Worm (Caenorhabditis elegans): ENCODE results near the gene rpl-26.

DNA sequence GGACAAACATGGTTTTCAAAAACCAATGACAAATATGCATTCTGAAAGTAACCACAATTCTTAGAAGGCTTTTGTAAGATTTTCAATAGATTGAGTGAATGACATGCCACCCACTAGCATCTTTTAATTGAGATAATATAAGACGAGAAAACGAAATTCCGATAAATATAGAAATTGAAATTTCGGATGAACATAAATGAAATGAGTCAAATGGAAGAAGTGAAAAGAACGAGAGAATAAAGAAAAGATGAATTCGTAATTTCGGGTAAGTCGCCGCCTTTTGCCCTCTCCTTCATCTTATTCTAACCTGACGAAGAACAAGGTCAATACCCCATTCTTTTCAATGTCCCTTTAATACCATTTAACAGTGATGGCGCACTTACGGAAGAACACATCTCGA is 39.8 kb downstream of the rpl-26 start:
- no peak for TF ChIP-seq nhr-90 (tag; optimal IDR thresholded peaks at IDR 0.05)
- no peak for TF ChIP-seq F57C9.4 (tag; optimal IDR thresholded peaks at IDR 0.05)
- no peak for TF ChIP-seq nfyb-1 (GFP tag; IDR thresholded peaks at IDR 0.05)
- no peak for TF ChIP-seq pha-4 (tag; optimal IDR thresholded peaks at IDR 0.05)
- no peak for TF ChIP-seq efl-1 (GFP tag; optimal IDR thresholded peaks at IDR 0.05)
- TF ChIP-seq C17E4.6 (GFP tag; IDR thresholded peaks at IDR 0.05), result no peak

Data from whole organism, young adult.